Fruit fly (Drosophila melanogaster) whole organism: ENCODE measurements around the gene NimA.

Experiments used
- CG8478 ChIP-seq: fragments of >200 bp; optimal IDR thresholded peaks from 2 replicates; lab custom pipeline; 2018; ENCODE audit warnings: inconsistent platforms
- Dll ChIP-seq: fragments of >200 bp; optimal IDR thresholded peaks from 2 replicates; lab custom pipeline; 2017
- EcR ChIP-seq, 2 experiments: fragments of >200 bp; optimal IDR thresholded peaks; 2 replicates each; lab custom pipeline; 2017; ENCODE audit warnings: missing biosample characterization in 2 of 2, missing genetic modification characterization in 2 of 2, missing genetic modification reagents in 2 of 2
- pan ChIP-seq: fragments of >200 bp; optimal IDR thresholded peaks from 2 replicates; lab custom pipeline; 2017
- psq ChIP-seq: fragments of >200 bp; optimal IDR thresholded peaks from 2 replicates; lab custom pipeline; 2017
- usp ChIP-seq: fragments of >200 bp; optimal IDR thresholded peaks from 2 replicates; lab custom pipeline; 2017; ENCODE audit warnings: missing biosample characterization, missing genetic modification characterization, mixed read lengths

The NimA gene

dm6 chr2L:13963467-13964122, 6.3 kb downstream of the NimA start, which contains the start of gene NimB1:
TSS of gene NimB1 (plus strand) at chr2L:13963507.
- TF ChIP-seq psq (lab: Kevin White, UChicago) (no peak), EcR (GFP tag; optimal IDR thresholded peaks at IDR 0.05; lab: Kevin White, UChicago) (no peak), pan (lab: Kevin White, UChicago) (no peak)

DNA sequence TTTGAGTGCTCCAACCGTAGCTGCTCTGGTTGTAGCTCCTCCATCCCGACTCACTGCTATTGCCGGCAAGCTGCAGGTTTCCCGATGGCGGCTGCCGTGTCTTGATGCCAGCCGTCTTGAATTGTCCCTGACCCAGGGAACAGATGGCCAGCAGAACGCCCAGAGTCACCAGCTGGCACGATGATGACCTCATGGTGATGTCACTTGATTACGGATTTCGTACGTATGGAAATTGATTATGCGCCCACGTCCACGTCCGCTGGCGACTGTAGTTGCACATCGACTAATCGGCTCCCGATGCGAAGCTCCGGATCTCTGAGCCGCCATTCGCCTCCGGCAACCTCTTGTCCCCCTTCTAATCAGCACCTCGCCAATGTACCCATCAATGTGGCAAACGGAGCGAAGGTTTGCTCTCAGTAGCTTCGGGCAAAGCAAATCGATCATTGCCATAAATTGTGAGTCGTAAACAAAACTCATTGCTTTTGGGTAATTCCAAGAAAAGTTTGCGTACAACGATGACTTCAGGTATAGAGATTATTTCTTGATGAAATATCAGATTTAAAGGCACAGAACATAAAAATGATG, 9.5 kb downstream of the NimA start, which contains the start of gene NimB2:
Gene NimB2 (minus strand): TSS at position 287 of the 585 bp plus-strand sequence.
- TF ChIP-seq CG8478 (lab: Kevin White, UChicago) (no peak), pan (lab: Kevin White, UChicago) (no peak), EcR (GFP tag; optimal IDR thresholded peaks at IDR 0.05; lab: Kevin White, UChicago) (no peak), Dll (lab: Kevin White, UChicago) (no peak), usp (GFP tag; lab: Kevin White, UChicago) (no peak), psq (lab: Kevin White, UChicago) (no peak)

DNA sequence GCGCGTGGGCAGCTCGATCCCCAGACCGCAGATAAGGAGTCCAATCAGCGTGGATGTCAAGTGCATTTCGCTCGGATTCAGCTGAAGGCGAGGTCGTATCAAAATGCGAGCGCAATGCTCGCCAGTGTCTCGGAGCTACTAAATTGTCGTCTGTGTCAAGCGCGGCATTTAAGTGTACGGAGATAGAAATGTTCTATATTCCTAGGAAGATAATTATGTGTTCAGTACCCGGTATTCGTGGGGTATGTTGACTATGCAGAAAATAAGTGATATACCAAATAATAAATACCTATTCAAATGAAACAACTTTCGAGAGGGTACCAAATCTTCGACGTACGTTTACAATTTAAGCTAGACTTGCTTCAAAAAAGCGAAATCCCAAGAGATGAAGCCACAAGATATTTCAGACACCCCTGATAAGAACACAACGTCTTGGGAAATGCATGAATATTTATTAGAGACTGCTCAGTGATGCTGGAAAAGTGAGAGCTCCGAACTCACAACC, 10.6 kb downstream of the NimA start, which contains the start of gene NimB3:
Gene NimB3 (minus strand): TSS at position 140 of the 505 bp plus-strand sequence.
- TF ChIP-seq EcR (GFP tag; optimal IDR thresholded peaks at IDR 0.05; lab: Kevin White, UChicago) (no peak), Dll (lab: Kevin White, UChicago) (no peak), psq (lab: Kevin White, UChicago) (no peak), pan (lab: Kevin White, UChicago) (no peak), usp (GFP tag; lab: Kevin White, UChicago) (no peak), CG8478 (lab: Kevin White, UChicago) (no peak)

dm6 chr2L:13969876-13970275, 12.5 kb downstream of the NimA start, which contains the start of the genes NimB4 and NimB5:
TSS of gene NimB4 (minus strand) at chr2L:13969976.
TSS of gene NimB5 (plus strand) at chr2L:13970177.
- TF ChIP-seq Dll (lab: Kevin White, UChicago) (no peak), EcR (GFP tag; optimal IDR thresholded peaks at IDR 0.05; lab: Kevin White, UChicago) (no peak), CG8478 (lab: Kevin White, UChicago) (no peak), pan (lab: Kevin White, UChicago) (no peak), usp (GFP tag; lab: Kevin White, UChicago) (no peak), psq (lab: Kevin White, UChicago) (no peak)

- no peak for TF ChIP-seq EcR (GFP tag; optimal IDR thresholded peaks at IDR 0.05; lab: Kevin White, UChicago)
- TF ChIP-seq pan (lab: Kevin White, UChicago): no peak
- no peak for TF ChIP-seq CG8478 (lab: Kevin White, UChicago)
- TF ChIP-seq psq (lab: Kevin White, UChicago): no peak
- TF ChIP-seq usp (GFP tag; lab: Kevin White, UChicago): no peak
- TF ChIP-seq Dll (lab: Kevin White, UChicago): no peak
Observed at dm6 chr2L:13972847-13973246, 15.5 kb downstream of the NimA start, which contains the start of gene He. TSS of gene He (minus strand) at chr2L:13972947.

DNA sequence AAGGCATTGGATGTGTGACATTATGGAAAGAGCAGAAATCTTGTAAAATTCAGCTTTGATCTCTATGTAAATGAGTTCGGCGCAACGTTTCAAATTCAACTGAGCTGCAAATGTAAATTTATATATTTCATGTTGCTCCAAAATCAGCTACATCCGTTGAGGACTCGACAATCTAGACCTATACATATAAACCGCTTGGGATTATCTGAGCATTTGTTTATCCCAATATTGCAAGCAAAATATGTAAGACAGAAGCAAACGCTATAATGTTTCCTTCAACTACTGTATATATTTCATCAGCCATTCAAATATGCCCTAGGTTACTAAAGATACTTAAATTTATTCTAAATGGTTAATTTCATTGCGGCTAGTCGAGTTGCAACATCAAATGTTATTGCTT, 19.3 kb downstream of the NimA start, which contains the start of gene NimC1:
Gene NimC1 (minus strand): TSS at position 101 of the 400 bp plus-strand sequence.
- no peak for TF ChIP-seq Dll (lab: Kevin White, UChicago)
- TF ChIP-seq CG8478 (lab: Kevin White, UChicago): no peak
- TF ChIP-seq EcR (GFP tag; optimal IDR thresholded peaks at IDR 0.05; lab: Kevin White, UChicago): no peak
- no peak for TF ChIP-seq pan (lab: Kevin White, UChicago)
- TF ChIP-seq psq (lab: Kevin White, UChicago): no peak
- TF ChIP-seq usp (GFP tag; lab: Kevin White, UChicago): no peak

- no peak for TF ChIP-seq Dll (lab: Kevin White, UChicago)
- TF ChIP-seq pan (lab: Kevin White, UChicago): no peak
- no peak for TF ChIP-seq usp (GFP tag; lab: Kevin White, UChicago)
- no peak for TF ChIP-seq EcR (GFP tag; optimal IDR thresholded peaks at IDR 0.05; lab: Kevin White, UChicago)
- no peak for TF ChIP-seq psq (lab: Kevin White, UChicago)
- TF ChIP-seq CG8478 (lab: Kevin White, UChicago): no peak
Observed at dm6 chr2L:13977073-13977472, 19.7 kb downstream of the NimA start, which contains the start of gene Cyp28a5. TSS of gene Cyp28a5 (plus strand) at chr2L:13977302.

DNA sequence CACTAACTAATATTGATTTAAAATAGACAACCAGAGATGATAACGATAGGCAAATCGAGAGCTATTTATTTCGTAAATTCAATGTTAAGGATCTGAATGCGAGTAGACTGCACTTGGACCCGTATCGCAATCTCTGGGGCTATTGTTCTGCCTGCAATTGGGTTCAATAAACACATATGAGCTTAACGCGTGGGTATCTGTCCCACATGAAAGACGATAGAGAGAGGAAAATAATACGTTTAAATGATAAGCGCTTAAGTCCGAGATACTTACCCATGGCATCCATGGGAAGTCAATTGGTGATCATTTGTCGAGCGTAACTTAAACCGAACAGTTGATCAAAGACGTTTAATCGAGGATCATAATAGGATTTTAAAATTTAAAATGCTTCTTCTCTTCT, 22.5 kb downstream of the NimA start, which contains the start of gene NimC2:
Gene NimC2 (plus strand): TSS at position 301 of the 400 bp plus-strand sequence.
- TF ChIP-seq EcR (GFP tag; optimal IDR thresholded peaks at IDR 0.05; lab: Kevin White, UChicago): no peak

dm6 chr2L:13998952-13999351, 41.6 kb downstream of the NimA start:
- no peak for TF ChIP-seq psq (lab: Kevin White, UChicago)
- no peak for TF ChIP-seq CG8478 (lab: Kevin White, UChicago)
- TF ChIP-seq Dll (lab: Kevin White, UChicago): no peak
- TF ChIP-seq usp (GFP tag; lab: Kevin White, UChicago): no peak
- TF ChIP-seq EcR (GFP tag; optimal IDR thresholded peaks at IDR 0.05; lab: Kevin White, UChicago): no peak
- TF ChIP-seq pan (lab: Kevin White, UChicago): no peak

DNA sequence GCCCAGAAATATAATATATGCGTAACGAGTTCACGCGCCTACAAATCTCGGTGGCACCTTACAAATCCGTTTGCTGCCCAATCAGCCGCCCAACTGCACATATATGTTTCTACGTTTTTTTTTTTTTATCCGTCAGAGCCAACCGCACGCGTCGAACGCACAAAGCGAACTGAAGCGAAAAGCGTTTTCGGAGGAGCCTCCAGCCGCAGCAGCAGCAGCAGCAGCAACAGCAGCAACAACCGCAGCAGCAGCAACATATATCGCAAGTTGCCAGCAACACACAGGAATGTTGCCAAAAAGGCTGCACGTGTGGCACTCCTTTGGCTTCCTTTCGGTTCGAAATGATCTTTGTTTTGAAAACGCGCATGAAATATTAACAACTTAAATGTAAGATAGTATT, 43.7 kb downstream of the NimA start, which contains the start of gene rk:
Gene rk (minus strand): TSS at position 171 of the 400 bp plus-strand sequence.
- TF ChIP-seq psq (lab: Kevin White, UChicago) (no peak), pan (lab: Kevin White, UChicago) (no peak), EcR (GFP tag; optimal IDR thresholded peaks at IDR 0.05; lab: Kevin White, UChicago) (no peak), usp (GFP tag; lab: Kevin White, UChicago) (no peak), CG8478 (lab: Kevin White, UChicago) (no peak), Dll (lab: Kevin White, UChicago) (no peak)

dm6 chr2L:14001887-14002286, 44.5 kb downstream of the NimA start:
- TF ChIP-seq CG8478 (lab: Kevin White, UChicago): no peak
